Worm (Caenorhabditis elegans): Measurements from ENCODE around the gene F32H5.1.

ce11 chrV:13371336-13371735 lies 13.5 kb upstream of the F32H5.1 start:
- no peak for TF ChIP-seq dao-5 (tag; optimal IDR thresholded peaks at IDR 0.05)
- no peak for TF ChIP-seq him-1 (tag; optimal IDR thresholded peaks at IDR 0.05)
